Worm (Caenorhabditis elegans) whole organism, mixed stage, embryonic: Measurements from ENCODE around the gene citk-1.

ENCODE experiments used
- M03D4.4 ChIP-seq: sonication (generic microtip); optimal IDR thresholded peaks from 2 replicates; lab custom pipeline; 2017; ENCODE audit warnings: mild to moderate bottlenecking, missing genetic modification characterization, missing compliant biosample characterization
- bed-3 ChIP-seq: fragments of 200-800 bp; sonication (Bioruptor generic); optimal IDR thresholded peaks from 3 replicates; lab custom pipeline; 2018; ENCODE audit warnings: mild to moderate bottlenecking, missing genetic modification characterization, moderate library complexity, missing compliant biosample characterization
- blmp-1 ChIP-seq: fragments of 150-350 bp; optimal IDR thresholded peaks from 2 replicates; lab custom pipeline; 2014; ENCODE audit warnings: missing biosample characterization, missing genetic modification characterization
- ceh-43 ChIP-seq: fragments of 200-800 bp; sonication (Bioruptor generic); optimal IDR thresholded peaks from 2 replicates; lab custom pipeline; 2018; ENCODE audit warnings: mild to moderate bottlenecking, missing genetic modification characterization, moderate library complexity, missing compliant biosample characterization
- ceh-83 ChIP-seq: fragments of 200-800 bp; sonication (Bioruptor generic); optimal IDR thresholded peaks from 2 replicates; lab custom pipeline; 2018; ENCODE audit warnings: mild to moderate bottlenecking, missing genetic modification characterization, missing compliant biosample characterization
- ces-1 ChIP-seq: fragments of 150-350 bp; optimal IDR thresholded peaks from 2 replicates; lab custom pipeline; 2014; ENCODE audit warnings: missing biosample characterization, missing genetic modification reagents, missing genetic modification characterization
- cnd-1 ChIP-seq: fragments of 200-800 bp; sonication (Bioruptor generic); optimal IDR thresholded peaks from 2 replicates; lab custom pipeline; 2018; ENCODE audit warnings: mild to moderate bottlenecking, missing genetic modification characterization, missing compliant biosample characterization
- drap-1 ChIP-seq: fragments of 200-800 bp; sonication (Bioruptor generic); optimal IDR thresholded peaks from 3 replicates; lab custom pipeline; 2018; ENCODE audit warnings: mild to moderate bottlenecking, missing genetic modification characterization, missing compliant biosample characterization
- elt-3 ChIP-seq: fragments of 150-350 bp; optimal IDR thresholded peaks from 2 replicates; lab custom pipeline; 2014; ENCODE audit warnings: missing biosample characterization, missing genetic modification characterization
- flh-1 ChIP-seq: fragments of 200-800 bp; sonication (Bioruptor generic); optimal IDR thresholded peaks from 2 replicates; lab custom pipeline; 2018; ENCODE audit warnings: mild to moderate bottlenecking, missing genetic modification characterization, moderate library complexity, missing compliant biosample characterization
- ham-2 ChIP-seq: fragments of 200-800 bp; sonication (Bioruptor generic); optimal IDR thresholded peaks from 2 replicates; lab custom pipeline; 2018; ENCODE audit warnings: mild to moderate bottlenecking, missing genetic modification characterization, missing compliant biosample characterization
- hlh-1 ChIP-seq: fragments of 150-350 bp; optimal IDR thresholded peaks from 2 replicates; lab custom pipeline; 2014; ENCODE audit warnings: missing biosample characterization, missing genetic modification reagents, missing genetic modification characterization
- lin-13 ChIP-seq: fragments of 150-350 bp; optimal IDR thresholded peaks from 2 replicates; lab custom pipeline; 2014; ENCODE audit warnings: missing biosample characterization, missing genetic modification characterization
- lin-32 ChIP-seq: fragments of 200-800 bp; sonication (Bioruptor generic); optimal IDR thresholded peaks from 2 replicates; lab custom pipeline; 2018; ENCODE audit warnings: mild to moderate bottlenecking, missing genetic modification characterization, missing compliant biosample characterization
- lsy-2 ChIP-seq: fragments of 150-350 bp; optimal IDR thresholded peaks from 2 replicates; lab custom pipeline; 2014; ENCODE audit warnings: missing biosample characterization, missing genetic modification characterization
- mls-2 ChIP-seq: sonication (generic microtip); optimal IDR thresholded peaks from 2 replicates; lab custom pipeline; 2016; ENCODE audit warnings: mild to moderate bottlenecking, missing genetic modification characterization, moderate library complexity, missing compliant biosample characterization
- nhr-12 ChIP-seq: fragments of 150-350 bp; optimal IDR thresholded peaks from 2 replicates; lab custom pipeline; 2014; ENCODE audit warnings: missing biosample characterization, missing genetic modification characterization
- nhr-2 ChIP-seq: fragments of 150-350 bp; optimal IDR thresholded peaks from 2 replicates; lab custom pipeline; 2014; ENCODE audit warnings: missing biosample characterization, missing genetic modification characterization
- nhr-28 ChIP-seq: fragments of 150-350 bp; optimal IDR thresholded peaks from 2 replicates; lab custom pipeline; 2014; ENCODE audit warnings: missing biosample characterization, missing genetic modification characterization
- nhr-76 ChIP-seq: sonication (generic microtip); optimal IDR thresholded peaks from 2 replicates; lab custom pipeline; 2017; ENCODE audit warnings: missing biosample characterization, missing genetic modification characterization
- pha-4 ChIP-seq: fragments of 150-350 bp; optimal IDR thresholded peaks from 2 replicates; lab custom pipeline; 2018; ENCODE audit warnings: missing biosample characterization, missing genetic modification reagents, missing genetic modification characterization
- sem-2 ChIP-seq: fragments of 200-800 bp; sonication (Bioruptor generic); optimal IDR thresholded peaks from 2 replicates; lab custom pipeline; 2018; ENCODE audit warnings: mild to moderate bottlenecking, missing genetic modification characterization, missing compliant biosample characterization
- snpc-4 ChIP-seq: fragments of 150-350 bp; optimal IDR thresholded peaks from 2 replicates; lab custom pipeline; 2014; ENCODE audit warnings: missing biosample characterization, missing genetic modification characterization
- unc-120 ChIP-seq: sonication (generic microtip); optimal IDR thresholded peaks from 2 replicates; lab custom pipeline; 2017; ENCODE audit warnings: missing genetic modification characterization, missing compliant biosample characterization; ENCODE audit not compliant: poor library complexity, severe bottlenecking
- unc-39 ChIP-seq: fragments of 150-350 bp; optimal IDR thresholded peaks from 2 replicates; lab custom pipeline; 2014; ENCODE audit warnings: missing biosample characterization, missing genetic modification characterization
- unc-62 ChIP-seq: fragments of 150-350 bp; optimal IDR thresholded peaks from 2 replicates; lab custom pipeline; 2014; ENCODE audit warnings: missing biosample characterization, missing genetic modification reagents, missing genetic modification characterization
- zip-8 ChIP-seq: fragments of 150-350 bp; optimal IDR thresholded peaks from 2 replicates; lab custom pipeline; 2014; ENCODE audit warnings: missing biosample characterization, missing genetic modification characterization
- ztf-11 ChIP-seq: fragments of 150-350 bp; optimal IDR thresholded peaks from 2 replicates; lab custom pipeline; 2014; ENCODE audit warnings: missing biosample characterization, missing genetic modification characterization

The citk-1 gene

ce11 chrII:13954979-13955378, 46.3 kb downstream of the citk-1 start:
- TF ChIP-seq mls-2 (tag; lab: Kevin White, UChicago) (no peak), M03D4.4 (tag; lab: Kevin White, UChicago) (no peak), snpc-4 (tag; lab: Kevin White, UChicago) (no peak), drap-1 (GFP tag; lab: Kevin White, UChicago) (no peak), unc-62 (GFP tag; lab: Kevin White, UChicago) (no peak), ceh-83 (GFP tag; lab: Kevin White, UChicago) (no peak), nhr-2 (tag; lab: Kevin White, UChicago) (no peak), ham-2 (GFP tag; lab: Kevin White, UChicago) (no peak)

- TF ChIP-seq pha-4 (tag; lab: Kevin White, UChicago) (no peak), elt-3 (tag; lab: Kevin White, UChicago) (no peak), mls-2 (tag; lab: Kevin White, UChicago) (no peak), blmp-1 (no peak), ham-2 (GFP tag; lab: Kevin White, UChicago) (no peak), lsy-2 (no peak), cnd-1 (no peak), drap-1 (GFP tag; lab: Kevin White, UChicago) (no peak), bed-3 (no peak), nhr-76 (tag; lab: Kevin White, UChicago) (no peak), unc-120 (tag; lab: Kevin White, UChicago) (no peak), unc-62 (GFP tag; lab: Kevin White, UChicago) (no peak), lin-13 (tag; lab: Kevin White, UChicago) (no peak), ceh-83 (GFP tag; lab: Kevin White, UChicago) (no peak), M03D4.4 (tag; lab: Kevin White, UChicago) (no peak)
Observed at ce11 chrII:13956529-13956928, 47.8 kb downstream of the citk-1 start.

ce11 chrII:13957437-13957836, 48.7 kb downstream of the citk-1 start, which contains the start of gene zip-3:
TSS of gene zip-3 (minus strand) at chrII:13957457.
- TF ChIP-seq M03D4.4 (tag; lab: Kevin White, UChicago), result no peak

- TF ChIP-seq cnd-1 (no peak), pha-4 (tag; lab: Kevin White, UChicago) (no peak), M03D4.4 (tag; lab: Kevin White, UChicago) (no peak), mls-2 (tag; lab: Kevin White, UChicago) (no peak), nhr-12 (tag; lab: Kevin White, UChicago) (no peak), unc-39 (no peak), drap-1 (GFP tag; lab: Kevin White, UChicago) (no peak), bed-3 (no peak), sem-2 (GFP tag; lab: Kevin White, UChicago) (no peak), hlh-1 (tag; lab: Kevin White, UChicago) (no peak), blmp-1 (no peak), unc-62 (GFP tag; lab: Kevin White, UChicago) (no peak), zip-8 (tag; lab: Kevin White, UChicago) (no peak), flh-1 (GFP tag; lab: Kevin White, UChicago) (no peak), ceh-43 (GFP tag; lab: Kevin White, UChicago) (no peak), ham-2 (GFP tag; lab: Kevin White, UChicago) (no peak)
Observed at ce11 chrII:13958359-13958758, 49.6 kb downstream of the citk-1 start.

- TF ChIP-seq unc-39, result no peak
- no peak for TF ChIP-seq zip-8 (tag; lab: Kevin White, UChicago)
- TF ChIP-seq mls-2 (tag; lab: Kevin White, UChicago), result no peak
- TF ChIP-seq unc-62 (GFP tag; lab: Kevin White, UChicago), result no peak
- no peak for TF ChIP-seq unc-120 (tag; lab: Kevin White, UChicago)
- TF ChIP-seq flh-1 (GFP tag; lab: Kevin White, UChicago), result no peak
Observed at ce11 chrII:13961567-13961966, 52.9 kb downstream of the citk-1 start.

- TF ChIP-seq M03D4.4 (tag; lab: Kevin White, UChicago), result no peak
Observed at ce11 chrII:13962319-13962718, 53.6 kb downstream of the citk-1 start, which contains the start of gene rpi-1. TSS of gene rpi-1 (minus strand) at chrII:13962419.

ce11 chrII:13964325-13964724, 55.6 kb downstream of the citk-1 start:
- TF ChIP-seq unc-62 (GFP tag; lab: Kevin White, UChicago) (no peak), lsy-2 (no peak), nhr-2 (tag; lab: Kevin White, UChicago) (no peak), lin-32 (GFP tag; lab: Kevin White, UChicago) (no peak), ces-1 (GFP tag; lab: Kevin White, UChicago) (no peak), drap-1 (GFP tag; lab: Kevin White, UChicago) (no peak), elt-3 (tag; lab: Kevin White, UChicago) (no peak), unc-39 (no peak), ceh-43 (GFP tag; lab: Kevin White, UChicago) (no peak), nhr-28 (tag; lab: Kevin White, UChicago) (no peak), sem-2 (GFP tag; lab: Kevin White, UChicago) (no peak), ztf-11 (tag; lab: Kevin White, UChicago) (no peak), blmp-1 (no peak), ceh-83 (GFP tag; lab: Kevin White, UChicago) (no peak)
- TF ChIP-seq, all 35 proteins: peak for 0
